Worm (Caenorhabditis elegans): Measurements from ENCODE around the gene R02D5.6.

ce11 chrV:14539355-14539754 lies 21.4 kb upstream of the R02D5.6 start:
- TF ChIP-seq unc-62 (GFP tag; optimal IDR thresholded peaks at IDR 0.05) (no peak), lsy-2 (tag; optimal IDR thresholded peaks at IDR 0.05) (no peak), ama-1 (optimal IDR thresholded peaks at IDR 0.05) (no peak), egl-27 (tag; optimal IDR thresholded peaks at IDR 0.05) (no peak), unc-39 (tag; optimal IDR thresholded peaks at IDR 0.05) (no peak), nhr-10 (tag; optimal IDR thresholded peaks at IDR 0.05) (no peak), nhr-21 (tag; optimal IDR thresholded peaks at IDR 0.05) (no peak)

All from whole organism, L2 larva.